Fruit fly (Drosophila melanogaster) whole organism, embryonic: ENCODE results near the gene CG14839.

ENCODE experiments used
- Blimp-1 ChIP-seq: fragments of 200-800 bp; sonication (Bioruptor generic); optimal IDR thresholded peaks from 3 replicates; lab custom pipeline; 2018; ENCODE audit warnings: missing biosample characterization, missing genetic modification characterization, mild to moderate bottlenecking, moderate library complexity, missing genetic modification reagents
- CG10979 ChIP-seq: fragments of 200-800 bp; sonication (Bioruptor generic); optimal IDR thresholded peaks from 2 replicates; lab custom pipeline; 2018; ENCODE audit warnings: missing biosample characterization, mild to moderate bottlenecking, missing genetic modification characterization, moderate library complexity
- CG11504 ChIP-seq: fragments of 200-800 bp; sonication (Bioruptor generic); optimal IDR thresholded peaks from 3 replicates; lab custom pipeline; 2019; ENCODE audit warnings: missing biosample characterization, mild to moderate bottlenecking, missing genetic modification characterization, moderate library complexity
- CG11696 ChIP-seq: fragments of 200-800 bp; sonication (Bioruptor generic); IDR thresholded peaks from 2 replicates; pipeline ENCODE4 v1.3.6; 2022; ENCODE audit warnings: missing biosample characterization, missing genetic modification characterization
- CG12391 ChIP-seq: fragments of 200-800 bp; sonication (Bioruptor generic); optimal IDR thresholded peaks from 3 replicates; lab custom pipeline; 2018; ENCODE audit warnings: missing biosample characterization, mild to moderate bottlenecking, missing genetic modification characterization, moderate library complexity
- CG13296 ChIP-seq: fragments of 200-800 bp; sonication (Bioruptor generic); optimal IDR thresholded peaks from 3 replicates; lab custom pipeline; 2018; ENCODE audit warnings: missing biosample characterization, mild to moderate bottlenecking, missing genetic modification characterization
- CG13424 ChIP-seq: fragments of 200-800 bp; sonication (Bioruptor generic); optimal IDR thresholded peaks from 2 replicates; lab custom pipeline; 2019; ENCODE audit warnings: missing biosample characterization, mild to moderate bottlenecking, missing genetic modification characterization, moderate library complexity
- CG15269 ChIP-seq: fragments of 200-800 bp; sonication (Bioruptor generic); optimal IDR thresholded peaks from 2 replicates; lab custom pipeline; 2018; ENCODE audit warnings: missing biosample characterization, mild to moderate bottlenecking, missing genetic modification characterization, moderate library complexity
- CG15514 ChIP-seq: fragments of 200-800 bp; sonication (Bioruptor generic); optimal IDR thresholded peaks from 3 replicates; lab custom pipeline; 2017; ENCODE audit warnings: missing biosample characterization, missing genetic modification characterization, mild to moderate bottlenecking, moderate library complexity, missing genetic modification reagents
- CG1602 ChIP-seq: fragments of 200-800 bp; sonication (Bioruptor generic); optimal IDR thresholded peaks from 3 replicates; lab custom pipeline; 2016; ENCODE audit warnings: missing biosample characterization, missing genetic modification characterization
- CG1647 ChIP-seq: fragments of 200-800 bp; sonication (Bioruptor generic); optimal IDR thresholded peaks from 3 replicates; lab custom pipeline; 2016; ENCODE audit warnings: missing biosample characterization, missing genetic modification characterization
- CG17385 ChIP-seq: fragments of 200-800 bp; sonication (Bioruptor generic); optimal IDR thresholded peaks from 3 replicates; lab custom pipeline; 2018; ENCODE audit warnings: missing biosample characterization, mild to moderate bottlenecking, missing genetic modification characterization
- CG18262 ChIP-seq: fragments of 200-800 bp; optimal IDR thresholded peaks from 3 replicates; lab custom pipeline; 2019; ENCODE audit warnings: missing biosample characterization, mild to moderate bottlenecking, missing genetic modification characterization, moderate library complexity
- CG18599 ChIP-seq: fragments of 200-800 bp; sonication (Bioruptor generic); optimal IDR thresholded peaks from 3 replicates; lab custom pipeline; 2017; ENCODE audit warnings: missing biosample characterization, missing genetic modification characterization, mild to moderate bottlenecking, moderate library complexity, missing genetic modification reagents
- CG2678 ChIP-seq: fragments of 200-800 bp; sonication (Bioruptor generic); optimal IDR thresholded peaks from 3 replicates; lab custom pipeline; 2019; ENCODE audit warnings: missing biosample characterization, mild to moderate bottlenecking, missing genetic modification characterization, moderate library complexity
- CG2712 ChIP-seq: fragments of 200-800 bp; optimal IDR thresholded peaks from 3 replicates; lab custom pipeline; 2019; ENCODE audit warnings: missing biosample characterization, mild to moderate bottlenecking, missing genetic modification characterization, moderate library complexity
- CG32772 ChIP-seq: fragments of 200-800 bp; sonication (Bioruptor generic); IDR thresholded peaks from 2 replicates; pipeline ENCODE4 v1.3.6; 2022; ENCODE audit warnings: missing biosample characterization, missing genetic modification characterization
- CG5180 ChIP-seq: fragments of 200-800 bp; sonication (Bioruptor generic); optimal IDR thresholded peaks from 3 replicates; lab custom pipeline; 2017; ENCODE audit warnings: missing biosample characterization, missing genetic modification characterization, mild to moderate bottlenecking, moderate library complexity, missing genetic modification reagents
- CG7372 ChIP-seq: fragments of 200-800 bp; sonication (Bioruptor generic); IDR thresholded peaks from 2 replicates; pipeline ENCODE4 v1.3.6; 2022; ENCODE audit warnings: missing biosample characterization, missing genetic modification characterization
- CG7839 ChIP-seq: fragments of 200-800 bp; sonication (Bioruptor generic); optimal IDR thresholded peaks from 3 replicates; lab custom pipeline; 2018; ENCODE audit warnings: missing biosample characterization, mild to moderate bottlenecking, missing genetic modification characterization, moderate library complexity
- CG8924 ChIP-seq: fragments of 200-800 bp; optimal IDR thresholded peaks from 3 replicates; lab custom pipeline; 2019; ENCODE audit warnings: missing biosample characterization, mild to moderate bottlenecking, missing genetic modification characterization, moderate library complexity
- Drgx ChIP-seq: fragments of 200-800 bp; sonication (Bioruptor generic); IDR thresholded peaks from 2 replicates; pipeline ENCODE4 v1.3.6; 2022; ENCODE audit warnings: missing biosample characterization, missing genetic modification characterization
- Ets97D ChIP-seq: fragments of 200-800 bp; sonication (Bioruptor generic); optimal IDR thresholded peaks from 3 replicates; lab custom pipeline; 2016; ENCODE audit warnings: missing biosample characterization, missing genetic modification characterization
- Hmr ChIP-seq: fragments of 200-800 bp; sonication (Bioruptor generic); optimal IDR thresholded peaks from 3 replicates; lab custom pipeline; 2017; ENCODE audit warnings: mild to moderate bottlenecking, missing biosample characterization, missing genetic modification reagents, missing genetic modification characterization
- Hr51 ChIP-seq, 2 experiments: fragments of 200-800 bp; sonication (Bioruptor generic); optimal IDR thresholded peaks; 2 replicates in 1 of 2; 3 replicates in 1 of 2; lab custom pipeline; 2016 to 2018; ENCODE audit warnings: missing biosample characterization in 2 of 2, missing genetic modification characterization in 2 of 2, mild to moderate bottlenecking in 1 of 2, moderate library complexity in 1 of 2
- Mes4 ChIP-seq: fragments of 200-800 bp; sonication (Bioruptor generic); optimal IDR thresholded peaks from 2 replicates; lab custom pipeline; 2016; ENCODE audit warnings: missing biosample characterization, missing genetic modification characterization
- NC2α ChIP-seq: fragments of 200-800 bp; sonication (Bioruptor generic); optimal IDR thresholded peaks from 2 replicates; lab custom pipeline; 2016; ENCODE audit warnings: missing biosample characterization, missing genetic modification characterization
- Rx ChIP-seq: fragments of 200-800 bp; sonication (Bioruptor generic); IDR thresholded peaks from 2 replicates; pipeline ENCODE4 v1.3.6; 2022; ENCODE audit warnings: missing biosample characterization, missing genetic modification characterization
- Sox102F ChIP-seq: fragments of 200-800 bp; sonication (Bioruptor generic); optimal IDR thresholded peaks from 2 replicates; lab custom pipeline; 2018; ENCODE audit warnings: missing biosample characterization, mild to moderate bottlenecking, missing genetic modification characterization, moderate library complexity
- Ssrp ChIP-seq: fragments of 200-800 bp; sonication (Bioruptor generic); optimal IDR thresholded peaks from 2 replicates; lab custom pipeline; 2018; ENCODE audit warnings: missing biosample characterization, mild to moderate bottlenecking, missing genetic modification characterization, moderate library complexity
- bsh ChIP-seq, 2 experiments: fragments of 200-800 bp; sonication (Bioruptor generic); optimal IDR thresholded peaks; 2 replicates each; lab custom pipeline; 2017 to 2018; ENCODE audit warnings: mild to moderate bottlenecking in 2 of 2, missing biosample characterization in 2 of 2, missing genetic modification characterization in 2 of 2, moderate library complexity in 1 of 2
- chinmo ChIP-seq: fragments of 200-800 bp; sonication (Bioruptor generic); IDR thresholded peaks from 4 replicates; pipeline ENCODE4 v1.3.6; 2022; ENCODE audit warnings: missing biosample characterization, missing genetic modification characterization; ENCODE audit not compliant: partially characterized antibody
- corto ChIP-seq: fragments of 200-800 bp; sonication (Bioruptor generic); optimal IDR thresholded peaks from 2 replicates; lab custom pipeline; 2016; ENCODE audit warnings: missing biosample characterization, mild to moderate bottlenecking, missing genetic modification characterization, moderate library complexity
- dysf ChIP-seq: fragments of 200-800 bp; sonication (Bioruptor generic); IDR thresholded peaks from 3 replicates; pipeline ENCODE4 v1.3.6; 2022; ENCODE audit warnings: missing biosample characterization, missing genetic modification characterization
- eve ChIP-seq, 2 experiments: fragments of >200 bp; optimal IDR thresholded peaks; 2 replicates each; lab custom pipeline; 2017; ENCODE audit warnings: missing biosample characterization in 2 of 2, missing genetic modification characterization in 2 of 2
- gem ChIP-seq: fragments of 200-800 bp; sonication (Bioruptor generic); optimal IDR thresholded peaks from 2 replicates; lab custom pipeline; 2019; ENCODE audit warnings: missing biosample characterization, mild to moderate bottlenecking, missing genetic modification characterization, moderate library complexity
- jing ChIP-seq: fragments of 200-800 bp; sonication (Bioruptor generic); optimal IDR thresholded peaks from 2 replicates; lab custom pipeline; 2018; ENCODE audit warnings: missing biosample characterization, mild to moderate bottlenecking, missing genetic modification characterization
- lab ChIP-seq: fragments of 200-800 bp; sonication (Bioruptor generic); optimal IDR thresholded peaks from 3 replicates; lab custom pipeline; 2017; ENCODE audit warnings: missing biosample characterization, missing genetic modification characterization, mild to moderate bottlenecking, moderate library complexity, missing genetic modification reagents
- lbe ChIP-seq: fragments of 200-800 bp; sonication (Bioruptor generic); optimal IDR thresholded peaks from 2 replicates; lab custom pipeline; 2016; ENCODE audit warnings: missing biosample characterization, mild to moderate bottlenecking, missing genetic modification characterization
- mirr ChIP-seq: fragments of 200-800 bp; sonication (Bioruptor generic); optimal IDR thresholded peaks from 3 replicates; lab custom pipeline; 2018; ENCODE audit warnings: missing biosample characterization, mild to moderate bottlenecking, missing genetic modification characterization
- nom ChIP-seq: fragments of 200-800 bp; sonication (Bioruptor generic); optimal IDR thresholded peaks from 2 replicates; lab custom pipeline; 2017; ENCODE audit warnings: missing biosample characterization, missing genetic modification characterization, mild to moderate bottlenecking, moderate library complexity, missing genetic modification reagents
- oc ChIP-seq: fragments of 200-800 bp; sonication (Bioruptor generic); optimal IDR thresholded peaks from 2 replicates; lab custom pipeline; 2018; ENCODE audit warnings: missing biosample characterization, mild to moderate bottlenecking, missing genetic modification characterization, moderate library complexity
- sens ChIP-seq: fragments of 200-800 bp; sonication (Bioruptor generic); peaks from one replicate; lab custom pipeline; 2016; ENCODE audit warnings: missing biosample characterization, missing genetic modification characterization
- sens-2 ChIP-seq: fragments of 200-800 bp; sonication (Bioruptor generic); IDR thresholded peaks from 2 replicates; pipeline ENCODE4 v1.3.6; 2022; ENCODE audit warnings: missing biosample characterization, missing genetic modification characterization
- tap ChIP-seq: fragments of 200-800 bp; optimal IDR thresholded peaks from 3 replicates; lab custom pipeline; 2019; ENCODE audit warnings: missing biosample characterization, mild to moderate bottlenecking, missing genetic modification characterization, moderate library complexity
- unpg ChIP-seq: fragments of 200-800 bp; sonication (Bioruptor generic); optimal IDR thresholded peaks from 3 replicates; lab custom pipeline; 2018; ENCODE audit warnings: missing biosample characterization, mild to moderate bottlenecking, missing genetic modification characterization, moderate library complexity
- wor ChIP-seq: fragments of 200-800 bp; sonication (Bioruptor generic); IDR thresholded peaks from 2 replicates; pipeline ENCODE4 v1.3.6; 2022; ENCODE audit warnings: missing biosample characterization, missing genetic modification characterization
- yki ChIP-seq: fragments of >200 bp; optimal IDR thresholded peaks from 3 replicates; lab custom pipeline; 2018
- zfh1 ChIP-seq: fragments of 200-800 bp; sonication (Bioruptor generic); IDR thresholded peaks from 3 replicates; pipeline ENCODE4 v1.3.6; 2022; ENCODE audit warnings: missing biosample characterization, missing genetic modification characterization

Gene CG14839

dm6 chr3R:14291431-14291830, 29.2 kb downstream of the CG14839 start:
- no peak for TF ChIP-seq NC2α
- no peak for TF ChIP-seq Ets97D
- peak; percentile 49 for TF ChIP-seq CG18599 (GFP tag; lab: Kevin White, UChicago)
- peak; percentile 15 for TF ChIP-seq CG15514 (GFP tag; lab: Kevin White, UChicago)
- TF ChIP-seq CG15269 (tag; lab: Kevin White, UChicago): peak; percentile 51
- peak; percentile 19 to 72 for TF ChIP-seq bsh (GFP tag; optimal IDR thresholded peaks at IDR 0.05; lab: Kevin White, UChicago)
- no peak for TF ChIP-seq mirr (GFP tag; lab: Kevin White, UChicago)
- TF ChIP-seq corto: peak; percentile 45
- peak; percentile 33 for TF ChIP-seq Blimp-1
- TF ChIP-seq Drgx (GFP tag; lab: Robert Waterston, UW): peak; percentile 81
- peak; percentile 2 for TF ChIP-seq Hmr (GFP tag; lab: Kevin White, UChicago)
- peak; percentile 26 for TF ChIP-seq gem (tag; lab: Kevin White, UChicago)
- TF ChIP-seq lbe (GFP tag; lab: Kevin White, UChicago): peak; percentile 71
- TF ChIP-seq CG12391 (tag; lab: Kevin White, UChicago): peak; percentile 16
- no peak for TF ChIP-seq CG7372 (GFP tag; lab: Robert Waterston, UW)
- TF ChIP-seq CG8924 (tag; lab: Kevin White, UChicago): peak; percentile 5
- no peak for TF ChIP-seq eve (GFP tag; optimal IDR thresholded peaks at IDR 0.05; lab: Kevin White, UChicago)
- TF ChIP-seq CG2678 (tag; lab: Kevin White, UChicago): peak; percentile 46
- TF ChIP-seq sens-2 (GFP tag; lab: Robert Waterston, UW): no peak
- TF ChIP-seq CG10979: peak; percentile 16
- TF ChIP-seq CG18262 (tag; lab: Kevin White, UChicago): peak; percentile 1
- TF ChIP-seq CG2712 (tag; lab: Kevin White, UChicago): no peak
- TF ChIP-seq jing (GFP tag; lab: Kevin White, UChicago): no peak
- TF ChIP-seq CG7839 (tag; lab: Kevin White, UChicago): peak; percentile 26
- 0 out of 3 replicates have a peak, but pooled peaks have one; percentile 13 for TF ChIP-seq zfh1
- no peak for TF ChIP-seq CG1602 (GFP tag; lab: Kevin White, UChicago)
- peak; percentile 34; the same call in 1 of the 3 replicates for TF ChIP-seq dysf (GFP tag; lab: Robert Waterston, UW)
- peak; percentile 52 for TF ChIP-seq sens (GFP tag; lab: Kevin White, UChicago)
- peak; percentile 16 for TF ChIP-seq lab (GFP tag; lab: Kevin White, UChicago)
- peak; percentile 3 for TF ChIP-seq CG17385 (GFP tag; lab: Kevin White, UChicago)
- TF ChIP-seq CG11504 (tag; lab: Kevin White, UChicago): peak; percentile 54
- TF ChIP-seq Sox102F (GFP tag; lab: Kevin White, UChicago): peak; percentile 13
- TF ChIP-seq wor (GFP tag; lab: Robert Waterston, UW): no peak
- peak; percentile 3; the same call in 1 of the 2 replicates for TF ChIP-seq Rx (GFP tag; lab: Robert Waterston, UW)
- TF ChIP-seq chinmo (GFP tag; lab: Robert Waterston, UW): 0 out of 4 replicates have a peak, but pooled peaks have one; percentile 52
- peak; percentile 74 for TF ChIP-seq nom
- TF ChIP-seq CG5180 (GFP tag; lab: Kevin White, UChicago): peak; percentile 6
- TF ChIP-seq tap: peak; percentile 21
- TF ChIP-seq CG13296: peak; percentile 8
- peak in 1 of 2 experiments; percentile 47 for TF ChIP-seq Hr51 (GFP tag; optimal IDR thresholded peaks at IDR 0.05; lab: Kevin White, UChicago)
- TF ChIP-seq CG11696 (GFP tag; lab: Robert Waterston, UW): peak; percentile 51
- TF ChIP-seq unpg: peak; percentile 32
- TF ChIP-seq CG13424: peak; percentile 17
- TF ChIP-seq yki (lab: Kevin White, UChicago): no peak
- TF ChIP-seq Mes4: no peak
- no peak for TF ChIP-seq CG1647 (GFP tag; lab: Kevin White, UChicago)
- no peak for TF ChIP-seq CG32772 (GFP tag; lab: Robert Waterston, UW)
- peak; percentile 22 for TF ChIP-seq Ssrp (tag; lab: Kevin White, UChicago)
- TF ChIP-seq oc (tag; lab: Kevin White, UChicago): no peak
